Worm (Caenorhabditis elegans) whole organism, midembryonic: ENCODE results near the gene F45B8.5.

Experiments used
- T22C8.4 ChIP-seq: fragments of 200-800 bp; sonication (Bioruptor generic); IDR thresholded peaks from 2 replicates; pipeline ENCODE4 v1.3.6; 2022; ENCODE audit warnings: missing genetic modification characterization, missing compliant biosample characterization
- cog-1 ChIP-seq: sonication (generic microtip); optimal IDR thresholded peaks from 2 replicates; lab custom pipeline; 2016; ENCODE audit warnings: missing genetic modification characterization, missing compliant biosample characterization
- flt-1 ChIP-seq: fragments of 200-800 bp; sonication (Bioruptor generic); IDR thresholded peaks from 2 replicates; pipeline ENCODE4 v1.3.6; 2022; ENCODE audit warnings: missing genetic modification characterization, missing compliant biosample characterization
- klf-2 ChIP-seq: fragments of 200-800 bp; sonication (Bioruptor generic); conservative IDR thresholded peaks from 2 replicates; pipeline ENCODE4 v1.3.6; 2022; ENCODE audit warnings: missing genetic modification reagents, missing genetic modification characterization, missing compliant biosample characterization
- med-1 ChIP-seq: sonication (generic microtip); optimal IDR thresholded peaks from 2 replicates; lab custom pipeline; 2017; ENCODE audit warnings: missing genetic modification characterization, mild to moderate bottlenecking, missing compliant biosample characterization, antibody characterized with exemption, missing genetic modification reagents; ENCODE audit not compliant: insufficient read depth
- ref-1 ChIP-seq: fragments of 200-800 bp; sonication (Bioruptor generic); conservative IDR thresholded peaks from 2 replicates; pipeline ENCODE4 v1.3.6; 2022; ENCODE audit warnings: missing genetic modification reagents, missing genetic modification characterization, missing compliant biosample characterization
- tab-1 ChIP-seq: fragments of 200-800 bp; sonication (Bioruptor generic); IDR thresholded peaks from 2 replicates; pipeline ENCODE4 v1.3.6; 2022; ENCODE audit warnings: missing genetic modification characterization, missing compliant biosample characterization
- ztf-23 ChIP-seq: fragments of 200-800 bp; sonication (Bioruptor generic); IDR thresholded peaks from 2 replicates; pipeline ENCODE4 v1.3.6; 2022; ENCODE audit warnings: missing genetic modification reagents, missing genetic modification characterization, missing compliant biosample characterization
- ztf-29 ChIP-seq: fragments of 200-800 bp; sonication (Bioruptor generic); IDR thresholded peaks from 2 replicates; pipeline ENCODE4 v1.3.6; 2022; ENCODE audit warnings: missing genetic modification reagents, missing genetic modification characterization, missing compliant biosample characterization

The F45B8.5 gene

DNA sequence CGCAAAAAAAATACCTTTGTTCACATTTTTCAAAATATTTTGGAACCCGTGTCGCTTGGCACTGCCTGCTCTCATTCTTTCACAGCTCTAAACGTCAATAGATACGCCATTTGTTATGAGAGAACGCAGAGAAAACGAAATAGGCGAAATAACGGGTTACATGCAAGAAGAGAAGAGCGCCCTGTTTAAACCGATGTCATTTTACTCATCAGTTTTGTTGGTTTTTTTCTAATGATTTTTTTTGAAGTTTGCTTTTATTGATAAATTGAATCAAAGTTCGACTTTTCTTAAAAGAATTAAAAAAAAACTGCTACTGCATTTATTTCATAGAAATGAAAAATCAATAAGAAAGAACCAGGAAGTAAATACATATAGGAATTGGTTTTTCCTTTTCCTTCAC, 12.9 kb downstream of the F45B8.5 start:
- no peak for TF ChIP-seq ref-1 (GFP tag; lab: Robert Waterston, UW)
- no peak for TF ChIP-seq ztf-23
- TF ChIP-seq klf-2 = no peak
- no peak for TF ChIP-seq ztf-29 (GFP tag; lab: Robert Waterston, UW)
- no peak for TF ChIP-seq cog-1 (tag; lab: Kevin White, UChicago)
- no peak for TF ChIP-seq tab-1 (GFP tag; lab: Robert Waterston, UW)
- TF ChIP-seq med-1 (GFP tag; lab: Kevin White, UChicago) = no peak
- TF ChIP-seq flt-1 (GFP tag; lab: Robert Waterston, UW) = no peak
- TF ChIP-seq T22C8.4 (GFP tag; lab: Robert Waterston, UW) = no peak

DNA sequence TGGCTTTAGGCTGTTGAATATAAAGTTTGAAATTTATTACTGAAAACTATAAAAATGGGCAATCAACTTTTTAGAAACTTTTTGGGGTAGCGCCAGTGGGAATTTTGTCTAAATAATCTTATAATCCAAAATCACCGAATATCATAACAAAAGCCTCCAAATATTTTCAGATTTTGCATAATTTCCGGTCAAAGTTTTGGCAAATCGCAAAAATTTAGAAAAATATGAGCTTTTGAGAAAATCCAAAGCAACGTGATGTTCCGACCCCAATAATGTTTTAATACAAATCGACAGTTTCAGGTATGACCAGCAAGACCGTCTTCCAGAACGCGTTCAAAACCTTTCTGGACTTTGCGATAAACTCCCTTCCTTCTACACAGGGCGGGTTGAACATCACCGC, 13.5 kb downstream of the F45B8.5 start, which contains the start of gene emre-1:
TSS of gene emre-1 (plus strand) at position 301 of the 400 bp plus-strand sequence.
- TF ChIP-seq T22C8.4 (GFP tag; lab: Robert Waterston, UW) = no peak
- no peak for TF ChIP-seq med-1 (GFP tag; lab: Kevin White, UChicago)
- no peak for TF ChIP-seq flt-1 (GFP tag; lab: Robert Waterston, UW)
- no peak for TF ChIP-seq ref-1 (GFP tag; lab: Robert Waterston, UW)
- TF ChIP-seq tab-1 (GFP tag; lab: Robert Waterston, UW) = no peak
- no peak for TF ChIP-seq ztf-29 (GFP tag; lab: Robert Waterston, UW)
- TF ChIP-seq ztf-23 = no peak
- TF ChIP-seq cog-1 (tag; lab: Kevin White, UChicago) = no peak
- no peak for TF ChIP-seq klf-2

DNA sequence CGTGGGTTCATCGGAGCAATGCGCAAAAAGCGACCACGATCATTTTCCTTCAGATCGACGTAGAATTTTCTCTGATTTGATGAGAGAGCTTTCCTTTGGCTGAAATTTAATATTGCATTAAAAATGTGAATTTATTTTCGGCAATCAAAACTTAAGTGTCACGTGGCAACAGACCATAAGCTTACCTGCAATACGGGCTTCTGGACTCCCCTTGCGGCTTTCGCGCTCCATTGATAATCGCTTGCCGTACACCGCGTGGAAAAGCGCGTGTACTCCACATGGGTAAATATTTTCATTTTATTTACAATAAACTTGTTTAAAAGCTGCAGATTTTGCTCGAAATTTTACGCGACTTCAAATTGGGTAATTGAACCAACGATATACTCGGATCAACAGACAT, 16.7 kb downstream of the F45B8.5 start, which contains the start of gene plp-2:
TSS of gene plp-2 (minus strand) at position 280 of the 400 bp plus-strand sequence.
- TF ChIP-seq klf-2 (no peak), cog-1 (tag; lab: Kevin White, UChicago) (no peak), ztf-29 (GFP tag; lab: Robert Waterston, UW) (no peak), flt-1 (GFP tag; lab: Robert Waterston, UW) (no peak), med-1 (GFP tag; lab: Kevin White, UChicago) (no peak), T22C8.4 (GFP tag; lab: Robert Waterston, UW) (no peak), ref-1 (GFP tag; lab: Robert Waterston, UW) (no peak), ztf-23 (no peak), tab-1 (GFP tag; lab: Robert Waterston, UW) (no peak)

DNA sequence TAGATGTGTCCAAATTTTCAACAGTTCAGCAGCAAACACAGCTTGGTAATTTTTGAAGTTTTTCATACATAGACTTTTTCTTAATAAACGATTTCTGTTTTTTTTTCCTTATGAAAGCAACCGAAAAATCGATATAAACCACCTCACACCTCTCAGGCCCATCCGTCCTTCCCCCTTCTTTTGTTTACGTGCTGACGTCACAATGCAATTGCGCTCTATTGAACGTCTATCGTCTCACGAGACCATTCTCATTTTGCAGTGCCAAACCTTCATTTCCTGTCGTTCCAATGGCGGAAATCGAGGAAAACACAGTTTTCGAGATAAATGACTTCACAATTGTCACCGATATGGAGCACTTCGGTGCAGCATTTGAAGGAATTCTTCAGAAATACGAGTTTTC, 17.4 kb downstream of the F45B8.5 start, which contains the start of gene rbg-1:
TSS of gene rbg-1 (plus strand) at position 260 of the 400 bp plus-strand sequence.
- peak; percentile 75 for TF ChIP-seq T22C8.4 (GFP tag; lab: Robert Waterston, UW)
- peak; percentile 25; the same call in 1 of the 2 replicates for TF ChIP-seq flt-1 (GFP tag; lab: Robert Waterston, UW)
- TF ChIP-seq klf-2 = no peak

DNA sequence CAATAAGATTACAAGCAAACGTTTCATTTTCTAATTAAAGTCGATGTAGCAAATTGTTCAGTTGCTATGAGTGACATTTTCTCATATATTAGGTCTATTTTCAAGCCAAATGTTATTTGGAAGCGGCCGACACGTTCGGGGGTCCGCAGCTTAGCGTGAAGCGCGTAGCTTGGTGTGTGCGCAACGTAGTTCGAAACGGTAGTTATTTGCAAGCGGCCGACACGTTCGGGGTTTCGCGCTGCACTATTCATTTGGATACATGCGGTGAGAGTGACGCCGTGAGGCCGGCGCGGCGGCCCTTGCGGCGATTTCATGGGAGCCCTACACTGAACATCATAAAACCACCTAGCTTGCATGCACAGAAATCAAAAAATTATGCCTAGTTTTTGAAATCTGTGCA, 22.3 kb downstream of the F45B8.5 start:
- no peak for TF ChIP-seq T22C8.4 (GFP tag; lab: Robert Waterston, UW)
- no peak for TF ChIP-seq ref-1 (GFP tag; lab: Robert Waterston, UW)
- no peak for TF ChIP-seq med-1 (GFP tag; lab: Kevin White, UChicago)
- no peak for TF ChIP-seq klf-2
- no peak for TF ChIP-seq cog-1 (tag; lab: Kevin White, UChicago)
- TF ChIP-seq flt-1 (GFP tag; lab: Robert Waterston, UW) = no peak
- TF ChIP-seq ztf-29 (GFP tag; lab: Robert Waterston, UW) = no peak
- TF ChIP-seq ztf-23 = no peak
- no peak for TF ChIP-seq tab-1 (GFP tag; lab: Robert Waterston, UW)

DNA sequence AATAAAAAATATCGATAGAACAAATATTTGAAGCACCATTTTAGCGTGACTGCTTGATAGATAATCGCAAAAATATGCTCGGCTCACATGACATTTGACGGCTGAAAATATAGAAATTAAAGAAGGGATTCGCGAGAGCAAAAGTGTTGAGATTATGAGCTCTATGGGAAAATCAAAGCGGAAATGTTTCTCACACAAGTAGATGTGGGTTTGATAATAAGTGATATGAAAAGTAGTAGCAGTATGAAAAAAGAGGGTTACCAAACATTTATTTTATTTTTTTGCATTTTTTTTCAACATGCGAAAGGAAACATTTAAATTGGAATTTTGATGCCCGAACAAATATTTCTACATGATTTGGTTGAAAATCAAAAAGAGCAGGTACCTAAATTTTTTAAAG, 25.4 kb downstream of the F45B8.5 start, which contains the start of gene iglr-1:
TSS of gene iglr-1 (minus strand) at position 101 of the 400 bp plus-strand sequence.
- no peak for TF ChIP-seq ztf-23
- no peak for TF ChIP-seq cog-1 (tag; lab: Kevin White, UChicago)
- no peak for TF ChIP-seq T22C8.4 (GFP tag; lab: Robert Waterston, UW)
- TF ChIP-seq med-1 (GFP tag; lab: Kevin White, UChicago) = no peak

DNA sequence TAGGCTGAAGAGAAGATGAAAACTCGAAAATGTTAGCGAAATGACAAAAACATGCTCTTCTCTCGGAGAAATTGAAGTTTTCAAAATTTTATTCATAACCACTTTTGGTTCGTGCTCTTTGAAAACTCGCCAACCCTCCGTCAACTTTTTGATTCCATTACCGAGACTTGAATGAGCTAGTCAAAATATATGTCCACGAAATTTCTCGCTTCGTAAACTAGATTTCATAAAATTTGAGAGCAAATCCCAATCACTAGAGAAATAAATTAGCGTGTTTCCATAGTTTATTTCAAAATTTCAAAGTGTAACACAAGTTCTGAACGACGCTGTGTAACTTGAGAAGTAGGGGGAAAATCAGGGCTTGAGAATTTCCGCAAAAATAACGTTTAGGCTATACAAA, 27.9 kb downstream of the F45B8.5 start:
- TF ChIP-seq tab-1 (GFP tag; lab: Robert Waterston, UW) (no peak), ztf-23 (no peak), ztf-29 (GFP tag; lab: Robert Waterston, UW) (no peak), cog-1 (tag; lab: Kevin White, UChicago) (no peak), ref-1 (GFP tag; lab: Robert Waterston, UW) (no peak), med-1 (GFP tag; lab: Kevin White, UChicago) (no peak), T22C8.4 (GFP tag; lab: Robert Waterston, UW) (no peak), flt-1 (GFP tag; lab: Robert Waterston, UW) (no peak), klf-2 (no peak)

DNA sequence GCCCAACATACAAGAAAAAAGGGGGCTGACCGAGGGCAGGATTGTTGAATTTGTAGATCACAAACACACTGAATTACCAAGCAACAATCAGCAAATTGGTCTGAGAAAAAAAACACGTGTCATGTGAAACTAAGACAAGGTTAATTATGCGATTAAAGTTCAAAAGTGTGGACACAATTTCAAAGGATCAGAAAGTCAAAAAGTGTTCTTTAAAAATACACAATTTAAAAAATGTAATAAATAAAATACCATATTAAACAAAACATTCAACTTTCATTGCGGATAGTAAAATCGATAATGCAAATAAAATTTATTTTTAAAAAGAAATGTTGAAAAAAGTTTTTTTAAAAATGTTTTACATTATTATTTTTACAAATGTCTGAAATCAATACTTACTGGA, 33.2 kb downstream of the F45B8.5 start, which contains the start of gene cutl-3:
TSS of gene cutl-3 (minus strand) at position 101 of the 400 bp plus-strand sequence.
- TF ChIP-seq T22C8.4 (GFP tag; lab: Robert Waterston, UW) (no peak), ztf-23 (no peak), med-1 (GFP tag; lab: Kevin White, UChicago) (no peak), ref-1 (GFP tag; lab: Robert Waterston, UW) (no peak), flt-1 (GFP tag; lab: Robert Waterston, UW) (no peak), tab-1 (GFP tag; lab: Robert Waterston, UW) (no peak), cog-1 (tag; lab: Kevin White, UChicago) (no peak), klf-2 (no peak), ztf-29 (GFP tag; lab: Robert Waterston, UW) (no peak)

DNA sequence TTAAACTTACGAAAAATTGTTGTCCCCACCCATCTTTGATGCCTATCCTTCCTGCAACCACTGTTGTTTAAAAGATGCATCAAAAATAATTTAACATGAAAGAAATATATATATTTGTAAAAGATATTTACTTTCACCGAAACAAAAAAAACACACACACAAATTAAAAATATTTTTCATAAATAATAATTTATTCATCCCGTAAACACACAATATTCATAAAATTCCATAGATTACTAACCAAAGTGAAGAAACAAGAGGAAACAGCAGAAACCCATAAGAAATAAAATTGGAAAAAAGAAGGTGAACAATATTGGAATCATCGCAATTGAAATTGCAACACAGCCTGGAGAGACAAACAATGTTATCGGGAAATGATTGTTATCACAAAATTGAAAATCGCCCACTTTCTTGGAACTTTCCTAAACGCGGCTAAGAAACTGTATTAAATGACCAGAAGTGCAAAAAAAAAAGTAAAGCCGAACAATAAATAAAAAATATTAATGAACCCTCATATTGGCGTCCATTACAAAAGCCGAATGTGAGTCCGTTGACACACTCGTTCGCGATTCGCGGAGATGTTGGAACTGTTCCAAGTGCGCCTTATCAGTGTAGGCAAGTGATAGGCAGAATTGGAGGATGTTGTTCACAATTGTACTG, 38.2 kb downstream of the F45B8.5 start, which contains the start of gene slc-25A18.1:
TSS of gene slc-25A18.1 (minus strand) at position 51 of the 660 bp plus-strand sequence.
- no peak for TF ChIP-seq klf-2
- no peak for TF ChIP-seq cog-1 (tag; lab: Kevin White, UChicago)
- no peak for TF ChIP-seq ztf-29 (GFP tag; lab: Robert Waterston, UW)
- TF ChIP-seq med-1 (GFP tag; lab: Kevin White, UChicago) = no peak
- TF ChIP-seq T22C8.4 (GFP tag; lab: Robert Waterston, UW) = no peak
- no peak for TF ChIP-seq ztf-23
- TF ChIP-seq ref-1 (GFP tag; lab: Robert Waterston, UW) = no peak
- TF ChIP-seq tab-1 (GFP tag; lab: Robert Waterston, UW) = no peak
- TF ChIP-seq flt-1 (GFP tag; lab: Robert Waterston, UW) = no peak
